Worm (Caenorhabditis elegans): Measurements from ENCODE around the gene srg-50.
A peak's percentile ranks its signal among the peaks of the same experiment; 100 is the strongest.

Gene srg-50

ce11 chrIV:7107893-7108292 is 32.9 kb upstream of the srg-50 start, which contains the start of gene ZC477.2:
ZC477.2 (plus strand) TSS chrIV:7108193.
- TF ChIP-seq duxl-1 (tag; optimal IDR thresholded peaks at IDR 0.05; ENCODE audit: poor library complexity) (no peak), ctbp-1 (GFP tag; IDR thresholded peaks at IDR 0.05) (no peak), pqm-1 (tag; optimal IDR thresholded peaks at IDR 0.05) (no peak)

DNA sequence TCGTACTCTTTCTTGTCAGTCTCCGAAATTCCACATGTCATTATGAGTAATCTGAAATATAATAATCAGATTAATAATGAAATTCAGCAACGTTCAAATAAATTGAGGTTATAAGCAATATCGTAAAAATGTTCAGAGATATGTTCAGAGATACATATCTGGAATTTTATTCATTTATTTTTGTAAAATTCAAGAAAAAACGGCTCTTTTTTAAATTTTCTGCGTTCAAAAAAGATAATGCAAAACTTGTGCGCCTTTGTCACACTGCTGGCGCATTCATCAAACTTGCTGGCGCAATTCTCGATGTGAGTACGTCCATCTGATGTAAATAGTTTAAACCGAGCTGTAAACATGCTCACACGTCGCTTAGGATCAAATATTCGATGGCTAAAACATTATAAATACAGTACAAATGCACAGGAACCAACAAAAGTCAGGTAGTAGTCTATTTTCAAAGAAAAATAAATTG is 28.3 kb upstream of the srg-50 start, which contains the start of the genes rde-8 and ZC477.3:
Gene rde-8 (minus strand): TSS at position 51 of the 469 bp plus-strand sequence.
Gene ZC477.3 (plus strand): TSS at position 282 of the 469 bp plus-strand sequence.
- peak; percentile 59 for TF ChIP-seq rbr-2 (tag; optimal IDR thresholded peaks at IDR 0.05)
- no peak for TF ChIP-seq madf-9 (GFP tag; conservative IDR thresholded peaks at IDR 0.05)
- no peak for TF ChIP-seq duxl-1 (tag; optimal IDR thresholded peaks at IDR 0.05; ENCODE audit: poor library complexity)
- TF ChIP-seq lin-39 (tag; optimal IDR thresholded peaks at IDR 0.05), result no peak
- TF ChIP-seq unc-130 (GFP tag; optimal IDR thresholded peaks at IDR 0.05), result no peak
- no peak for TF ChIP-seq nhr-10 (tag; optimal IDR thresholded peaks at IDR 0.05)
- no peak for TF ChIP-seq pha-4 (GFP tag; IDR thresholded peaks at IDR 0.05)
- no peak for TF ChIP-seq pha-4 (tag; optimal IDR thresholded peaks at IDR 0.05)
- no peak for TF ChIP-seq mdt-29 (GFP tag; IDR thresholded peaks at IDR 0.05)
- no peak; the same call in 1 of the 2 replicates for TF ChIP-seq T26A8.4 (GFP tag; IDR thresholded peaks at IDR 0.05)
- no peak for TF ChIP-seq nhr-237 (tag; optimal IDR thresholded peaks at IDR 0.05)
- no peak for TF ChIP-seq R02D3.7 (tag; optimal IDR thresholded peaks at IDR 0.05)
- no peak for TF ChIP-seq ceh-28 (tag; optimal IDR thresholded peaks at IDR 0.05)
- TF ChIP-seq mdl-1 (tag; optimal IDR thresholded peaks at IDR 0.05), result no peak
- peak; percentile 23 for TF ChIP-seq F37D6.2 (tag; optimal IDR thresholded peaks at IDR 0.05)
- TF ChIP-seq ceh-82 (tag; optimal IDR thresholded peaks at IDR 0.05), result no peak
- no peak for TF ChIP-seq lin-15B (tag; optimal IDR thresholded peaks at IDR 0.05)
- TF ChIP-seq lin-1 (GFP tag; IDR thresholded peaks at IDR 0.05), result no peak
- no peak for TF ChIP-seq zip-11 (GFP tag; IDR thresholded peaks at IDR 0.05)
- TF ChIP-seq nhr-77 (tag; optimal IDR thresholded peaks at IDR 0.05), result no peak
- TF ChIP-seq nhr-25 (tag; optimal IDR thresholded peaks at IDR 0.05; ENCODE audit: borderline replicate concordance, insufficient read depth), result no peak
- peak; percentile 4 for TF ChIP-seq lin-13 (GFP tag; optimal IDR thresholded peaks at IDR 0.05)
- no peak; the same call in 1 of the 2 replicates for TF ChIP-seq dmd-6 (GFP tag; IDR thresholded peaks at IDR 0.05)
- no peak for TF ChIP-seq F49E8.2 (tag; optimal IDR thresholded peaks at IDR 0.05; ENCODE audit: borderline replicate concordance)
- TF ChIP-seq daf-16 (GFP tag; optimal IDR thresholded peaks at IDR 0.05), result peak in 1 of 2 experiments; percentile 67
- peak; percentile 68 for TF ChIP-seq daf-16 (tag; optimal IDR thresholded peaks at IDR 0.05)
- peak; percentile 10 for TF ChIP-seq ama-1 (optimal IDR thresholded peaks at IDR 0.05)
- no peak for TF ChIP-seq fos-1 (tag; optimal IDR thresholded peaks at IDR 0.05)
- TF ChIP-seq daf-12 (tag; optimal IDR thresholded peaks at IDR 0.05), result no peak
- TF ChIP-seq F26F4.8 (GFP tag; conservative IDR thresholded peaks at IDR 0.05), result no peak
- TF ChIP-seq zag-1 (tag; optimal IDR thresholded peaks at IDR 0.05), result no peak
- TF ChIP-seq zfp-2 (tag; optimal IDR thresholded peaks at IDR 0.05), result no peak
- TF ChIP-seq ceh-20 (GFP tag; IDR thresholded peaks at IDR 0.05), result no peak
- TF ChIP-seq zfp-3 (GFP tag; conservative IDR thresholded peaks at IDR 0.05), result no peak
- no peak for TF ChIP-seq Y75B8A.6 (GFP tag; IDR thresholded peaks at IDR 0.05)
- no peak for TF ChIP-seq Y5F2A.4 (GFP tag; optimal IDR thresholded peaks at IDR 0.05)
- TF ChIP-seq nhr-28 (tag; optimal IDR thresholded peaks at IDR 0.05), result peak; percentile 18
- TF ChIP-seq spr-1 (tag; optimal IDR thresholded peaks at IDR 0.05), result no peak
- TF ChIP-seq ctbp-1 (GFP tag; IDR thresholded peaks at IDR 0.05), result no peak
- no peak for TF ChIP-seq set-16 (GFP tag; IDR thresholded peaks at IDR 0.05)
- no peak for TF ChIP-seq ceh-44 (GFP tag; IDR thresholded peaks at IDR 0.05)
- no peak for TF ChIP-seq D1046.2 (GFP tag; IDR thresholded peaks at IDR 0.05)
- TF ChIP-seq ces-1 (GFP tag; optimal IDR thresholded peaks at IDR 0.05), result no peak
- TF ChIP-seq aly-2 (tag; optimal IDR thresholded peaks at IDR 0.05), result no peak
- TF ChIP-seq daf-19 (GFP tag; conservative IDR thresholded peaks at IDR 0.05), result no peak
- TF ChIP-seq nhr-11 (tag; optimal IDR thresholded peaks at IDR 0.05), result peak; percentile 3
- TF ChIP-seq lin-29 (GFP tag; IDR thresholded peaks at IDR 0.05), result no peak
- TF ChIP-seq mxl-3 (GFP tag; optimal IDR thresholded peaks at IDR 0.05), result no peak
- TF ChIP-seq skn-1 (tag; optimal IDR thresholded peaks at IDR 0.05), result no peak
- no peak for TF ChIP-seq F10B5.3 (tag; optimal IDR thresholded peaks at IDR 0.05)
